Worm (Caenorhabditis elegans): ENCODE measurements around the gene M28.4.

DNA sequence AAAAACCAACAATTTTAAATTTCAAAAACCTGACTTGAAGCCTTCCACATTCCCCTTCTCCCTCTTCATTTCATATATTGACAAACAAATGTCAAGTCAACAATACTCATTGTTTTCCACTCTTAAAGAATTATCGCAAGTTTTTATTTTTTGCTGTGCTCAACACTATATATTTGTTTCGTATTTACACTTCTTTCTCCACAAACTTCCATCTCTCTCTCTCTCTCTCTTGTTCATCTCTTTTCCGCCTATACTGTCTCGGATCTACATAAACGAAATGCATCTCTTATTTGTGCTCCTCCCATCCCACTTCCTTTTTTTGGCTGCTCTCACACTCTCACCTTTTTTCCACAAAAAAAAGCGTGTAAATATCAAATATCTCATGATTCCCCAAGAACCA is 30.8 kb upstream of the M28.4 start, which contains the start of gene C14A4.12:
- TF ChIP-seq nfya-1 (tag; optimal IDR thresholded peaks at IDR 0.05): no peak
- no peak for TF ChIP-seq hlh-30 (tag; optimal IDR thresholded peaks at IDR 0.05; ENCODE audit: insufficient read depth)
- no peak for TF ChIP-seq Y22D7AL.16 (tag; optimal IDR thresholded peaks at IDR 0.05)
- TF ChIP-seq tbx-7 (tag; optimal IDR thresholded peaks at IDR 0.05): no peak
- no peak for TF ChIP-seq ceh-31 (tag; optimal IDR thresholded peaks at IDR 0.05)
- no peak for TF ChIP-seq F13H6.1 (tag; optimal IDR thresholded peaks at IDR 0.05)
- no peak for TF ChIP-seq nhr-11 (tag; optimal IDR thresholded peaks at IDR 0.05)
- TF ChIP-seq pha-4 (tag; optimal IDR thresholded peaks at IDR 0.05): no peak
- TF ChIP-seq ceh-9 (tag; optimal IDR thresholded peaks at IDR 0.05): no peak
- no peak for TF ChIP-seq rnt-1 (tag; optimal IDR thresholded peaks at IDR 0.05)
- TF ChIP-seq pag-3 (tag; optimal IDR thresholded peaks at IDR 0.05; ENCODE audit: borderline replicate concordance): no peak
